Worm (Caenorhabditis elegans): ENCODE results near the gene tsp-5.

- TF ChIP-seq nhr-76 (tag; optimal IDR thresholded peaks at IDR 0.05) = no peak
- no peak for TF ChIP-seq tbx-2 (tag; optimal IDR thresholded peaks at IDR 0.05)
- TF ChIP-seq nhr-25 (tag; optimal IDR thresholded peaks at IDR 0.05) = no peak
- TF ChIP-seq skn-1 (tag; optimal IDR thresholded peaks at IDR 0.05) = no peak
- TF ChIP-seq snpc-4 (tag; optimal IDR thresholded peaks at IDR 0.05) = no peak
- TF ChIP-seq fkh-10 (GFP tag; optimal IDR thresholded peaks at IDR 0.05) = no peak
- no peak for TF ChIP-seq jun-1 (tag; optimal IDR thresholded peaks at IDR 0.05)
- TF ChIP-seq aly-2 (tag; optimal IDR thresholded peaks at IDR 0.05) = no peak
- no peak for TF ChIP-seq ztf-11 (tag; optimal IDR thresholded peaks at IDR 0.05)
- no peak for TF ChIP-seq nhr-77 (tag; optimal IDR thresholded peaks at IDR 0.05)
- no peak for TF ChIP-seq elt-2 (tag; optimal IDR thresholded peaks at IDR 0.05)
Measured at ce11 chrIV:13626469-13626868, 34.9 kb upstream of the tsp-5 start, which contains the start of gene sru-21.
